Fruit fly (Drosophila melanogaster): Measurements from ENCODE around the gene CG2200.

Gene CG2200

DNA sequence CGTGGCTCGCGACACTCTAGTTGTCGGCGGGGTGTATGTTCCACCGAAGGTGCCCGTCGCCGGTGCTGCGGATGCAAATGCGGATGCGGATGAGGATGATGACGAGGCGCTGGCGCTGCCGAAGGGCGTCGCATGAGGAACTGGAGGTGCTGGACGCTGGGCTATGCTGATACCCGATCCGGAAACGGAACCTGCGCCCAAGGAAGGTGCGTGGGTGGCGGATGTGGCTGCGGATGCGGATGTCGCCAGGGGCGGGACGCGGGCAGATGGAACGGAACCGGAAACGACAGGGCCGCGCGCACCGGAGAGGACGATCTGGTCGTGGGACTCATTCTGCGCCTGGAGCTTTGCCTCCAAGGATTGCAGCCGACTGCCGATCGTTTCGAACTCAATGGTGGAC, 4.7 kb upstream of the CG2200 start (continued):
- TF ChIP-seq HLHmδ (GFP tag; optimal IDR thresholded peaks at IDR 0.05) (peak; percentile 20), CG17359 (tag; optimal IDR thresholded peaks at IDR 0.05) (no peak), CG16779 (GFP tag; IDR thresholded peaks at IDR 0.05) (no peak), Ets97D (GFP tag; optimal IDR thresholded peaks at IDR 0.05) (peak; percentile 60), CG5953 (GFP tag; IDR thresholded peaks at IDR 0.05) (0 out of 2 replicates have a peak, but pooled peaks have one; percentile 4), CG4820 (GFP tag; optimal IDR thresholded peaks at IDR 0.05) (no peak), lov (optimal IDR thresholded peaks at IDR 0.05) (no peak), lov (GFP tag; IDR thresholded peaks at IDR 0.05) (no peak), CG14441 (GFP tag; IDR thresholded peaks at IDR 0.05) (no peak), Elba2 (GFP tag; optimal IDR thresholded peaks at IDR 0.05) (no peak), Sox100B (GFP tag; optimal IDR thresholded peaks at IDR 0.05) (no peak), ind (GFP tag; optimal IDR thresholded peaks at IDR 0.05) (no peak), CG43689 (GFP tag; IDR thresholded peaks at IDR 0.05) (0 out of 2 replicates have a peak, but pooled peaks have one; percentile 21), dmrt99B (tag; optimal IDR thresholded peaks at IDR 0.05) (no peak), CG11695 (GFP tag; IDR thresholded peaks at IDR 0.05) (no peak), Chrac-16 (GFP tag; optimal IDR thresholded peaks at IDR 0.05) (no peak), ab (GFP tag; optimal IDR thresholded peaks at IDR 0.05) (no peak), Blimp-1 (GFP tag; optimal IDR thresholded peaks at IDR 0.05) (no peak), CG14965 (GFP tag; optimal IDR thresholded peaks at IDR 0.05; ENCODE audit: borderline replicate concordance) (no peak), tgo (GFP tag; IDR thresholded peaks at IDR 0.05) (no peak), corto (GFP tag; optimal IDR thresholded peaks at IDR 0.05) (no peak), h (optimal IDR thresholded peaks at IDR 0.05) (no peak), CG13624 (GFP tag; optimal IDR thresholded peaks at IDR 0.05) (no peak), CG9817 (tag; optimal IDR thresholded peaks at IDR 0.05) (no peak), cg (GFP tag; optimal IDR thresholded peaks at IDR 0.05) (no peak), H15 (GFP tag; IDR thresholded peaks at IDR 0.05) (no peak), chm (GFP tag; IDR thresholded peaks at IDR 0.05) (peak; percentile 28; the same call in 1 of the 2 replicates), CG8089 (GFP tag; optimal IDR thresholded peaks at IDR 0.05) (no peak), prd (optimal IDR thresholded peaks at IDR 0.05) (no peak), prd (GFP tag; IDR thresholded peaks at IDR 0.05) (no peak), Fer3 (tag; optimal IDR thresholded peaks at IDR 0.05) (no peak), CG1792 (GFP tag; optimal IDR thresholded peaks at IDR 0.05) (no peak), Asciz (GFP tag; optimal IDR thresholded peaks at IDR 0.05) (no peak)

DNA sequence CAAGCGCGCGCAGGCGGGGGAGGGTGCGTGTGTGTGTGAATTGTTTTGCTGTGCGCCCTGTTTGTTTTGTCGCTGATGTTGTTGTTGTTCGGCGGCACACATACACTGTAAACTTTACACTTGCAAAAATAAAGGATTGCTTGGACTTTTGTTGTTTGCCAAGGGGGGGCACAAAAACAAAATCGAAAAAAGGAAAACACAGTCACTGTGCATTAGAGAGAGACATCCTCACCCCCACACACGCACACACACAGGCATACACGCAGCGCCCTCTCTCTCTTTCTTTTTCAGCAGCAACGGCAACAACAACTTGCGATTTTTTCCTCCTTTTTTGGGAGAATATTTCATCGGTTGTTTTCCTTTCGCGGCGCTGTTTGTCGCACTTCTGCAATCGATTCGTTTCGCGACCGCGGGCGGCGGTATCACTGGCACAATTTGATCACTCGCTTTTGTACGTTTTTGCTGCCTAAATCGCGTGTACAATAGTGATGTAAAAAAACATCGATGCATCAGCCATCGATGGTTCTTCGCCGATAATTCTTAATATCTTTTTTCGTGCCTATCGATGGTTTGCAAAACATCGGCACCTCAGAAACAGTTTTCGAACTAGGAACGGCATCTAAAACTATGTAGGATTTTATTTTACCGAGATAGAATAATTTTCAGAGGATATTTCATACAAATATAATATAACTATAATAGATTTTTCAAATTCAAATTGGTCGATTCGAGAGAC, 4.0 kb upstream of the CG2200 start, which contains the start of gene hep:
Gene hep (minus strand): TSS at position 515 of the 736 bp plus-strand sequence.
- TF ChIP-seq Scr (GFP tag; IDR thresholded peaks at IDR 0.05; ENCODE audit: partially characterized antibody) (peak; percentile 82), Gug (GFP tag; IDR thresholded peaks at IDR 0.05) (peak; percentile 31; the same call in 1 of the 4 replicates), CG9932 (GFP tag; IDR thresholded peaks at IDR 0.05) (peak; percentile 57), amos (GFP tag; IDR thresholded peaks at IDR 0.05; ENCODE audit: partially characterized antibody) (peak; percentile 95), YL-1 (GFP tag; optimal IDR thresholded peaks at IDR 0.05) (no peak), nerfin-2 (GFP tag; IDR thresholded peaks at IDR 0.05; ENCODE audit: partially characterized antibody) (peak; percentile 79), MESR4 (GFP tag; optimal IDR thresholded peaks at IDR 0.05) (peak; percentile 83), Doc3 (GFP tag; IDR thresholded peaks at IDR 0.05; ENCODE audit: partially characterized antibody) (peak; percentile 65), Trl (optimal IDR thresholded peaks at IDR 0.05) (peak; percentile 45 to 77), Trl (GFP tag; optimal IDR thresholded peaks at IDR 0.05) (no peak), CG12942 (GFP tag; optimal IDR thresholded peaks at IDR 0.05) (no peak), unc-4 (GFP tag; IDR thresholded peaks at IDR 0.05; ENCODE audit: partially characterized antibody) (peak; percentile 76), inv (GFP tag; IDR thresholded peaks at IDR 0.05; ENCODE audit: partially characterized antibody) (peak; percentile 86), D (optimal IDR thresholded peaks at IDR 0.05) (no peak), D (GFP tag; optimal IDR thresholded peaks at IDR 0.05) (no peak), E2f2 (GFP tag; IDR thresholded peaks at IDR 0.05) (peak; percentile 28; the same call in 1 of the 2 replicates), tna (GFP tag; IDR thresholded peaks at IDR 0.05; ENCODE audit: partially characterized antibody) (peak; percentile 81), crol (GFP tag; IDR thresholded peaks at IDR 0.05) (peak; percentile 81), trh (GFP tag; optimal IDR thresholded peaks at IDR 0.05) (no peak)

Measured in whole organism, embryonic.